Worm (Caenorhabditis elegans): ENCODE measurements around the gene act-2.
A peak's percentile ranks its signal among the peaks of the same experiment; 100 is the strongest.

The act-2 gene

DNA sequence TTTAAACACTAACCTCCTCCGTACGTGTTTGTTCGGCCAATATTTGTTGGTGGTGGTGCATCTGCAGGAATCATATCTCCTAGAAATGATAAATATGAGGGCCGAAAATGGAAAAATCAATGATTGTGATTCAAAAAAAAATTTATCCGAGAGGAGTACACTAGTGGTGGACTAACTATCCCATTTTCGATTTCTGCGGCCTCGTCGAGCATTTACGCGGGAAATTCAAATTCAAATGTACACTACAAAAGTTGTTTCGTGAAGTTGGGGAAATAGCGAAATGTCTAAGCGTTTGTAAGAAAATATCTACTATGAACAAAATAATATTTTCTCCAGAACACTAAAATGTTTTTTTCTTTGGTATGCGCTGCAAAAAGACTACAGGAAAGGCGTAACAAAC lies 48.6 kb downstream of the act-2 start (continued):
- no peak for TF ChIP-seq egl-18 (GFP tag; IDR thresholded peaks at IDR 0.05)
- no peak for TF ChIP-seq mxl-1 (tag; optimal IDR thresholded peaks at IDR 0.05)
- TF ChIP-seq let-526 (GFP tag; IDR thresholded peaks at IDR 0.05) = 0 out of 2 replicates have a peak, but pooled peaks have one; percentile 34
- TF ChIP-seq hmg-1.2 (GFP tag; IDR thresholded peaks at IDR 0.05) = no peak
- TF ChIP-seq madf-3 (GFP tag; IDR thresholded peaks at IDR 0.05) = 0 out of 2 replicates have a peak, but pooled peaks have one; percentile 56
- TF ChIP-seq hrde-1 (tag; optimal IDR thresholded peaks at IDR 0.05; ENCODE audit: borderline replicate concordance) = no peak
- TF ChIP-seq athp-1 (tag; optimal IDR thresholded peaks at IDR 0.05) = no peak
- TF ChIP-seq nhr-90 (tag; optimal IDR thresholded peaks at IDR 0.05) = no peak
- no peak for TF ChIP-seq pha-4 (tag; optimal IDR thresholded peaks at IDR 0.05)
- no peak for TF ChIP-seq hsf-1 (GFP tag; IDR thresholded peaks at IDR 0.05)
- peak; percentile 54 for TF ChIP-seq dpl-1 (GFP tag; optimal IDR thresholded peaks at IDR 0.05)
- TF ChIP-seq repo-1 (tag; optimal IDR thresholded peaks at IDR 0.05) = no peak
- TF ChIP-seq rpc-1 (optimal IDR thresholded peaks at IDR 0.05) = no peak
- TF ChIP-seq rpc-1 (tag; optimal IDR thresholded peaks at IDR 0.05) = no peak
- TF ChIP-seq tlf-1 (GFP tag; optimal IDR thresholded peaks at IDR 0.05) = no peak
- TF ChIP-seq die-1 (tag; optimal IDR thresholded peaks at IDR 0.05) = no peak
- TF ChIP-seq T26A5.8 (tag; optimal IDR thresholded peaks at IDR 0.05) = no peak
- peak in 1 of 3 experiments; percentile 72 for TF ChIP-seq lin-35 (GFP tag; optimal IDR thresholded peaks at IDR 0.05)
- no peak for TF ChIP-seq egl-44 (GFP tag; IDR thresholded peaks at IDR 0.05)
- no peak for TF ChIP-seq cebp-2 (GFP tag; IDR thresholded peaks at IDR 0.05)
- no peak for TF ChIP-seq F57C9.4 (tag; optimal IDR thresholded peaks at IDR 0.05)
- TF ChIP-seq hlh-26 (GFP tag; conservative IDR thresholded peaks at IDR 0.05) = no peak
- TF ChIP-seq Y95B8A.8 (GFP tag; IDR thresholded peaks at IDR 0.05) = no peak
- TF ChIP-seq bed-1 (GFP tag; IDR thresholded peaks at IDR 0.05) = no peak
- no peak for TF ChIP-seq nhr-179 (tag; optimal IDR thresholded peaks at IDR 0.05)
- no peak for TF ChIP-seq aptf-3 (GFP tag; IDR thresholded peaks at IDR 0.05)
- TF ChIP-seq sdz-38 (tag; optimal IDR thresholded peaks at IDR 0.05) = no peak
- TF ChIP-seq unc-62 (GFP tag; optimal IDR thresholded peaks at IDR 0.05) = no peak
- no peak for TF ChIP-seq egrh-3 (GFP tag; IDR thresholded peaks at IDR 0.05)
- no peak for TF ChIP-seq lin-26 (GFP tag; IDR thresholded peaks at IDR 0.05)
- TF ChIP-seq him-1 (tag; optimal IDR thresholded peaks at IDR 0.05) = no peak
- TF ChIP-seq ekl-4 (GFP tag; IDR thresholded peaks at IDR 0.05) = no peak
- 0 out of 2 replicates have a peak, but pooled peaks have one; percentile 14 for TF ChIP-seq C17E4.6 (GFP tag; IDR thresholded peaks at IDR 0.05)
- TF ChIP-seq attf-3 (GFP tag; conservative IDR thresholded peaks at IDR 0.05) = no peak
- peak; percentile 30 for TF ChIP-seq lin-40 (tag; optimal IDR thresholded peaks at IDR 0.05)
- peak; percentile 48 for TF ChIP-seq lsl-1 (GFP tag; optimal IDR thresholded peaks at IDR 0.05)
- no peak for TF ChIP-seq mel-28 (tag; optimal IDR thresholded peaks at IDR 0.05; ENCODE audit: borderline replicate concordance)
- no peak for TF ChIP-seq tbp1 (GFP tag; optimal IDR thresholded peaks at IDR 0.05)
- no peak for TF ChIP-seq snpc-1.3 (tag; optimal IDR thresholded peaks at IDR 0.05; ENCODE audit: insufficient read depth)
- TF ChIP-seq T07F8.4 (tag; optimal IDR thresholded peaks at IDR 0.05) = no peak
- no peak for TF ChIP-seq nhr-120 (GFP tag; IDR thresholded peaks at IDR 0.05)

DNA sequence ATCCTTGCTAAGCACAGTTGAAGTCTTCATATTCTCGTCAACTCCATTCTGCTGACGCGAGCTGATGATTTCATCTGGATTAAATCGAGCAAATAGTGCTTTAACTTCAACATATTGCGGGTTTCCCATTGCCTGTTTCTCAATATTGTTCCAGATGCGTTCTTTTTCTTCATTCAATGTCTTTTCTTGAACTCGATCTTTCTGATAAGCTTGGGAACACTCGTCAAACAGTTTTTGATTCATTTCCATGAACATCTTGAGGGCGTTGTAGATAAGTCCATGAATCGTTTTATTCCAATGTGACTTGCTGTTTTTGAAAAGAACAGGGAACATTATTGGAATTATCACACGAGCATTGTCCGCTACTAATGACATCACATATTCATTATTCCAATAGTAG lies 50.2 kb downstream of the act-2 start:
- TF ChIP-seq mcd-1 (GFP tag; IDR thresholded peaks at IDR 0.05) = no peak
- no peak for TF ChIP-seq ceh-79 (tag; optimal IDR thresholded peaks at IDR 0.05)
- no peak for TF ChIP-seq bed-1 (GFP tag; IDR thresholded peaks at IDR 0.05)
- no peak for TF ChIP-seq him-1 (tag; optimal IDR thresholded peaks at IDR 0.05)

All from whole organism, young adult.